Worm (Caenorhabditis elegans) whole organism, young adult: Measurements from ENCODE around the gene C45B11.5.

Experiments
- B0035.1 ChIP-seq: sonication (generic microtip); optimal IDR thresholded peaks from 2 replicates; lab custom pipeline; 2016; ENCODE audit warnings: missing genetic modification characterization, mild to moderate bottlenecking, missing compliant biosample characterization, missing genotype, missing genetic modification reagents
- B0261.1 ChIP-seq: sonication (generic microtip); optimal IDR thresholded peaks from 2 replicates; lab custom pipeline; 2016; ENCODE audit warnings: mild to moderate bottlenecking, missing genetic modification characterization, moderate library complexity, missing compliant biosample characterization
- B0336.3 ChIP-seq: fragments of 200-800 bp; sonication (Bioruptor generic); IDR thresholded peaks from 2 replicates; pipeline ENCODE4 v1.3.6; 2022; ENCODE audit warnings: missing genetic modification characterization, missing compliant biosample characterization
- C06A6.2 ChIP-seq: fragments of 200-800 bp; sonication (Bioruptor generic); conservative IDR thresholded peaks from 2 replicates; pipeline ENCODE4 v1.3.6; 2022; ENCODE audit warnings: missing genetic modification characterization, missing compliant biosample characterization
- C17E4.6 ChIP-seq: fragments of 200-800 bp; sonication (Bioruptor generic); IDR thresholded peaks from 2 replicates; pipeline ENCODE4 v1.3.6; 2022; ENCODE audit warnings: missing genetic modification reagents, missing genetic modification characterization, missing compliant biosample characterization
- D2030.7 ChIP-seq: fragments of 200-800 bp; sonication (Bioruptor generic); IDR thresholded peaks from 2 replicates; pipeline ENCODE4 v1.3.6; 2022; ENCODE audit warnings: missing genetic modification reagents, missing genetic modification characterization, missing compliant biosample characterization
- F10E7.11 ChIP-seq: sonication (generic microtip); optimal IDR thresholded peaks from 2 replicates; lab custom pipeline; 2017; ENCODE audit warnings: mild to moderate bottlenecking, missing genetic modification characterization, moderate library complexity, missing compliant biosample characterization
- F22D6.2 ChIP-seq: sonication (generic microtip); optimal IDR thresholded peaks from 2 replicates; lab custom pipeline; 2016; ENCODE audit warnings: mild to moderate bottlenecking, missing genetic modification characterization, missing compliant biosample characterization
- F49E8.2 ChIP-seq: sonication (generic microtip); optimal IDR thresholded peaks from 3 replicates; lab custom pipeline; 2017; ENCODE audit warnings: missing genetic modification characterization, mild to moderate bottlenecking, missing compliant biosample characterization, antibody characterized with exemption, moderate library complexity; ENCODE audit not compliant: insufficient read depth
- F52B5.7 ChIP-seq: sonication (generic microtip); optimal IDR thresholded peaks from 2 replicates; lab custom pipeline; 2016; ENCODE audit warnings: mild to moderate bottlenecking, missing genetic modification characterization, missing compliant biosample characterization
- K11D2.4 ChIP-seq: fragments of 200-800 bp; sonication (Bioruptor generic); IDR thresholded peaks from 2 replicates; pipeline ENCODE4 v1.3.6; 2022; ENCODE audit warnings: missing genetic modification reagents, missing genetic modification characterization, missing compliant biosample characterization
- K12H6.12 ChIP-seq: fragments of 200-800 bp; sonication (Bioruptor generic); optimal IDR thresholded peaks from 2 replicates; lab custom pipeline; 2018; ENCODE audit warnings: mild to moderate bottlenecking, missing genetic modification characterization, missing compliant biosample characterization
- T26A5.8 ChIP-seq: sonication (generic microtip); optimal IDR thresholded peaks from 2 replicates; lab custom pipeline; 2016; ENCODE audit warnings: missing genetic modification characterization, missing compliant biosample characterization
- Y53F4B.3 ChIP-seq: fragments of 200-800 bp; sonication (Bioruptor generic); IDR thresholded peaks from 2 replicates; pipeline ENCODE4 v1.3.6; 2022; ENCODE audit warnings: missing genetic modification reagents, missing genetic modification characterization, missing compliant biosample characterization
- Y79H2A.3 ChIP-seq: fragments of 200-800 bp; sonication (Bioruptor generic); conservative IDR thresholded peaks from 2 replicates; pipeline ENCODE4 v1.3.6; 2022; ENCODE audit warnings: missing genetic modification reagents, missing genetic modification characterization, missing compliant biosample characterization
- Y95B8A.8 ChIP-seq: fragments of 200-800 bp; sonication (Bioruptor generic); IDR thresholded peaks from 2 replicates; pipeline ENCODE4 v1.3.6; 2022; ENCODE audit warnings: missing genetic modification reagents, missing genetic modification characterization, missing compliant biosample characterization
- akir-1 ChIP-seq: fragments of 200-800 bp; sonication (Bioruptor generic); optimal IDR thresholded peaks from 2 replicates; lab custom pipeline; 2018; ENCODE audit warnings: mild to moderate bottlenecking, missing genetic modification characterization, moderate library complexity, missing compliant biosample characterization
- atf-7 ChIP-seq: sonication (generic microtip); optimal IDR thresholded peaks from 2 replicates; lab custom pipeline; 2017; ENCODE audit warnings: mild to moderate bottlenecking, missing genetic modification characterization, missing compliant biosample characterization
- attf-3 ChIP-seq: fragments of 200-800 bp; sonication (Bioruptor generic); conservative IDR thresholded peaks from 2 replicates; pipeline ENCODE4 v1.3.6; 2022; ENCODE audit warnings: missing genetic modification reagents, missing genetic modification characterization, missing compliant biosample characterization
- bed-2 ChIP-seq: fragments of 200-800 bp; sonication (Bioruptor generic); IDR thresholded peaks from 2 replicates; pipeline ENCODE4 v1.3.6; 2022; ENCODE audit warnings: missing genetic modification reagents, missing genetic modification characterization, missing compliant biosample characterization
- cebp-2 ChIP-seq: fragments of 200-800 bp; sonication (Bioruptor generic); IDR thresholded peaks from 2 replicates; pipeline ENCODE4 v1.3.6; 2022; ENCODE audit warnings: missing genetic modification characterization, missing compliant biosample characterization
- ceh-58 ChIP-seq: fragments of 200-800 bp; sonication (Bioruptor generic); IDR thresholded peaks from 2 replicates; pipeline ENCODE4 v1.3.6; 2022; ENCODE audit warnings: missing genetic modification characterization, missing compliant biosample characterization
- chd-7 ChIP-seq: sonication (generic microtip); optimal IDR thresholded peaks from 2 replicates; lab custom pipeline; 2016; ENCODE audit warnings: mild to moderate bottlenecking, missing genetic modification characterization, moderate library complexity, missing compliant biosample characterization
- die-1 ChIP-seq: sonication (generic microtip); optimal IDR thresholded peaks from 2 replicates; lab custom pipeline; 2016; ENCODE audit warnings: missing genotype, mild to moderate bottlenecking, missing genetic modification characterization, missing compliant biosample characterization
- egl-18 ChIP-seq: fragments of 200-800 bp; sonication (Bioruptor generic); IDR thresholded peaks from 2 replicates; pipeline ENCODE4 v1.3.6; 2022; ENCODE audit warnings: missing genetic modification reagents, missing genetic modification characterization, missing compliant biosample characterization
- gei-17 ChIP-seq: fragments of 200-800 bp; sonication (Bioruptor generic); optimal IDR thresholded peaks from 2 replicates; lab custom pipeline; 2018; ENCODE audit warnings: mild to moderate bottlenecking, missing genetic modification characterization, missing compliant biosample characterization
- him-1 ChIP-seq: sonication (generic microtip); optimal IDR thresholded peaks from 2 replicates; lab custom pipeline; 2016; ENCODE audit warnings: missing genotype, missing genetic modification reagents, missing genetic modification characterization, missing compliant biosample characterization
- hlh-26 ChIP-seq: fragments of 200-800 bp; sonication (Bioruptor generic); conservative IDR thresholded peaks from 2 replicates; pipeline ENCODE4 v1.3.6; 2022; ENCODE audit warnings: missing genetic modification reagents, missing genetic modification characterization, missing compliant biosample characterization
- hsf-1 ChIP-seq: fragments of 200-800 bp; sonication (Bioruptor generic); IDR thresholded peaks from 2 replicates; pipeline ENCODE4 v1.3.6; 2022; ENCODE audit warnings: missing genetic modification reagents, missing genetic modification characterization, missing compliant biosample characterization
- lin-40 ChIP-seq: sonication (generic microtip); optimal IDR thresholded peaks from 2 replicates; lab custom pipeline; 2016; ENCODE audit warnings: missing genetic modification characterization, mild to moderate bottlenecking, missing compliant biosample characterization, missing genotype, missing genetic modification reagents
- lin-54 ChIP-seq: fragments of 200-800 bp; sonication (Bioruptor generic); optimal IDR thresholded peaks from 2 replicates; lab custom pipeline; 2018; ENCODE audit warnings: mild to moderate bottlenecking, missing genetic modification characterization, missing compliant biosample characterization
- lsy-27 ChIP-seq: sonication (generic microtip); optimal IDR thresholded peaks from 2 replicates; lab custom pipeline; 2017; ENCODE audit warnings: missing genetic modification characterization, mild to moderate bottlenecking, missing compliant biosample characterization, antibody characterized with exemption, missing genotype, borderline replicate concordance; ENCODE audit not compliant: insufficient read depth
- madf-3 ChIP-seq: fragments of 200-800 bp; sonication (Bioruptor generic); IDR thresholded peaks from 2 replicates; pipeline ENCODE4 v1.3.6; 2022; ENCODE audit warnings: missing genetic modification reagents, missing genetic modification characterization, missing compliant biosample characterization
- mes-4 ChIP-seq: sonication (generic microtip); optimal IDR thresholded peaks from 2 replicates; lab custom pipeline; 2016; ENCODE audit warnings: missing genotype, missing genetic modification characterization, missing compliant biosample characterization
- mxl-1 ChIP-seq: sonication (generic microtip); optimal IDR thresholded peaks from 2 replicates; lab custom pipeline; 2016; ENCODE audit warnings: missing genetic modification characterization, missing compliant biosample characterization
- nfyb-1 ChIP-seq: fragments of 200-800 bp; sonication (Bioruptor generic); IDR thresholded peaks from 2 replicates; pipeline ENCODE4 v1.3.6; 2022; ENCODE audit warnings: missing genetic modification reagents, missing genetic modification characterization, missing compliant biosample characterization
- nhr-80 ChIP-seq: sonication (generic microtip); optimal IDR thresholded peaks from 2 replicates; lab custom pipeline; 2016; ENCODE audit warnings: missing genetic modification characterization, missing compliant biosample characterization
- snpc-4 ChIP-seq, 5 experiments: fragments of 150-350 bp in 1 of 5; sonication (generic microtip) in 4 of 5; optimal IDR thresholded peaks; 2 replicates each; lab custom pipeline; 2014 to 2018; ENCODE audit warnings: missing genetic modification characterization in 5 of 5, missing biosample characterization in 3 of 5, antibody characterized with exemption in 2 of 5, mild to moderate bottlenecking in 2 of 5, missing compliant biosample characterization in 2 of 5, missing genotype in 2 of 5, moderate library complexity in 2 of 5, missing genetic modification reagents in 1 of 5
- somi-1 ChIP-seq: fragments of 200-800 bp; sonication (Bioruptor generic); optimal IDR thresholded peaks from 2 replicates; lab custom pipeline; 2018; ENCODE audit warnings: mild to moderate bottlenecking, missing genetic modification characterization, missing compliant biosample characterization
- tbx-9 ChIP-seq: sonication (generic microtip); optimal IDR thresholded peaks from 2 replicates; lab custom pipeline; 2016; ENCODE audit warnings: borderline replicate concordance, missing genetic modification characterization, inconsistent platforms, missing compliant biosample characterization
- tlf-1 ChIP-seq: fragments of 200-800 bp; sonication (Bioruptor generic); optimal IDR thresholded peaks from 2 replicates; lab custom pipeline; 2018; ENCODE audit warnings: mild to moderate bottlenecking, missing genetic modification characterization, missing compliant biosample characterization
- unc-130 ChIP-seq: sonication (generic microtip); optimal IDR thresholded peaks from 2 replicates; lab custom pipeline; 2016; ENCODE audit warnings: missing genetic modification reagents, missing genetic modification characterization, missing compliant biosample characterization
- unc-62 ChIP-seq: fragments of 150-350 bp; optimal IDR thresholded peaks from 2 replicates; lab custom pipeline; 2014; ENCODE audit warnings: missing biosample characterization, missing genetic modification reagents, missing genetic modification characterization
- zim-3 ChIP-seq: sonication (generic microtip); optimal IDR thresholded peaks from 2 replicates; lab custom pipeline; 2017; ENCODE audit warnings: mild to moderate bottlenecking, missing genetic modification characterization, moderate library complexity, missing compliant biosample characterization
- ztf-18 ChIP-seq: sonication (generic microtip); optimal IDR thresholded peaks from 2 replicates; lab custom pipeline; 2016; ENCODE audit warnings: missing genotype, mild to moderate bottlenecking, missing genetic modification characterization, missing compliant biosample characterization
- ztf-22 ChIP-seq: fragments of 200-800 bp; sonication (Bioruptor generic); optimal IDR thresholded peaks from 2 replicates; lab custom pipeline; 2018; ENCODE audit warnings: mild to moderate bottlenecking, missing genetic modification characterization, moderate library complexity, missing compliant biosample characterization
- ztf-25 ChIP-seq: fragments of 200-800 bp; sonication (Bioruptor generic); IDR thresholded peaks from 2 replicates; pipeline ENCODE4 v1.3.6; 2022; ENCODE audit warnings: missing genetic modification reagents, missing genetic modification characterization, missing compliant biosample characterization
- ztf-26 ChIP-seq: sonication (generic microtip); optimal IDR thresholded peaks from 2 replicates; lab custom pipeline; 2017; ENCODE audit warnings: missing genetic modification characterization, missing compliant biosample characterization
- ztf-6 ChIP-seq: fragments of 200-800 bp; sonication (Bioruptor generic); IDR thresholded peaks from 2 replicates; pipeline ENCODE4 v1.3.6; 2022; ENCODE audit warnings: missing genetic modification reagents, missing genetic modification characterization, missing compliant biosample characterization

C45B11.5 gene

ce11 chrV:11082475-11082874 lies 40.9 kb downstream of the C45B11.5 start:
- no peak for TF ChIP-seq atf-7 (tag; lab: Kevin White, UChicago)
- no peak for TF ChIP-seq ztf-22 (GFP tag; lab: Kevin White, UChicago)
- TF ChIP-seq F49E8.2 (tag; lab: Kevin White, UChicago) = no peak
- no peak for TF ChIP-seq tbx-9
- peak; percentile 6 for TF ChIP-seq lin-40 (tag; lab: Kevin White, UChicago)
- no peak for TF ChIP-seq hlh-26 (GFP tag; lab: Robert Waterston, UW)
- no peak for TF ChIP-seq egl-18 (GFP tag; lab: Robert Waterston, UW)
- TF ChIP-seq F22D6.2 = no peak
- TF ChIP-seq bed-2 (GFP tag; lab: Robert Waterston, UW) = no peak
- TF ChIP-seq attf-3 (GFP tag; lab: Robert Waterston, UW) = no peak
- TF ChIP-seq Y53F4B.3 (GFP tag; lab: Robert Waterston, UW) = no peak
- no peak for TF ChIP-seq madf-3
- TF ChIP-seq die-1 (tag; lab: Kevin White, UChicago) = no peak
- no peak for TF ChIP-seq lin-54 (GFP tag; lab: Kevin White, UChicago)
- TF ChIP-seq hsf-1 (GFP tag; lab: Robert Waterston, UW) = no peak
- no peak for TF ChIP-seq C17E4.6 (GFP tag; lab: Robert Waterston, UW)
- TF ChIP-seq Y95B8A.8 = 0 out of 2 replicates have a peak, but pooled peaks have one; percentile 9
- no peak for TF ChIP-seq him-1 (tag; lab: Kevin White, UChicago)
- TF ChIP-seq ceh-58 (GFP tag; lab: Robert Waterston, UW) = no peak
- no peak for TF ChIP-seq chd-7 (tag; lab: Kevin White, UChicago)
- no peak for TF ChIP-seq unc-62 (GFP tag; lab: Kevin White, UChicago)
- no peak for TF ChIP-seq B0336.3 (GFP tag; lab: Robert Waterston, UW)
- TF ChIP-seq somi-1 (GFP tag; lab: Kevin White, UChicago) = peak; percentile 42
- TF ChIP-seq C06A6.2 (GFP tag; lab: Robert Waterston, UW) = 0 out of 2 replicates have a peak, but pooled peaks have one; percentile 44
- no peak for TF ChIP-seq nhr-80 (tag; lab: Kevin White, UChicago)
- 0 out of 2 replicates have a peak, but pooled peaks have one; percentile 15 for TF ChIP-seq K11D2.4
- TF ChIP-seq D2030.7 (GFP tag; lab: Robert Waterston, UW) = no peak
- no peak for TF ChIP-seq zim-3
- no peak for TF ChIP-seq ztf-25 (GFP tag; lab: Robert Waterston, UW)
- no peak for TF ChIP-seq tlf-1 (GFP tag; lab: Kevin White, UChicago)
- no peak for TF ChIP-seq B0035.1 (tag; lab: Kevin White, UChicago)
- TF ChIP-seq snpc-4 (GFP tag; optimal IDR thresholded peaks at IDR 0.05; lab: Kevin White, UChicago) = no peak
- no peak for TF ChIP-seq snpc-4 (tag; optimal IDR thresholded peaks at IDR 0.05; lab: Kevin White, UChicago)
- no peak for TF ChIP-seq B0261.1 (tag; lab: Kevin White, UChicago)
- TF ChIP-seq mes-4 = no peak
- no peak for TF ChIP-seq F10E7.11 (tag; lab: Kevin White, UChicago)
- TF ChIP-seq ztf-26 = no peak
- no peak for TF ChIP-seq T26A5.8 (tag; lab: Kevin White, UChicago)
- no peak for TF ChIP-seq Y79H2A.3 (GFP tag; lab: Robert Waterston, UW)
- no peak for TF ChIP-seq akir-1 (GFP tag; lab: Kevin White, UChicago)
- no peak for TF ChIP-seq ztf-6 (GFP tag; lab: Robert Waterston, UW)
- no peak for TF ChIP-seq ztf-18 (tag; lab: Kevin White, UChicago)
- TF ChIP-seq gei-17 (GFP tag; lab: Kevin White, UChicago) = no peak
- peak; percentile 40; the same call in 1 of the 2 replicates for TF ChIP-seq nfyb-1 (GFP tag; lab: Robert Waterston, UW)
- no peak for TF ChIP-seq lsy-27
- TF ChIP-seq unc-130 (GFP tag; lab: Kevin White, UChicago) = no peak
- TF ChIP-seq F52B5.7 (tag; lab: Kevin White, UChicago) = peak; percentile 46
- peak; percentile 15 for TF ChIP-seq K12H6.12 (tag; lab: Kevin White, UChicago)
- no peak for TF ChIP-seq cebp-2
- TF ChIP-seq mxl-1 (tag; lab: Kevin White, UChicago) = no peak
